Fruit fly (Drosophila melanogaster) whole organism, embryonic: ENCODE measurements around the gene Ire1.

Experiments
- B-H2 ChIP-seq: fragments of 200-800 bp; sonication (Bioruptor generic); optimal IDR thresholded peaks from 2 replicates; lab custom pipeline; 2018; ENCODE audit warnings: missing biosample characterization, mild to moderate bottlenecking, missing genetic modification characterization
- Blimp-1 ChIP-seq: fragments of 200-800 bp; sonication (Bioruptor generic); optimal IDR thresholded peaks from 3 replicates; lab custom pipeline; 2018; ENCODE audit warnings: missing biosample characterization, missing genetic modification characterization, mild to moderate bottlenecking, moderate library complexity, missing genetic modification reagents
- CG12659 ChIP-seq: fragments of 200-800 bp; sonication (Bioruptor generic); optimal IDR thresholded peaks from 3 replicates; lab custom pipeline; 2017; ENCODE audit warnings: mild to moderate bottlenecking, missing biosample characterization, missing genetic modification reagents, missing genetic modification characterization
- CG13287 ChIP-seq: fragments of 200-800 bp; sonication (Bioruptor generic); IDR thresholded peaks from 2 replicates; pipeline ENCODE4 v1.3.6; 2022; ENCODE audit warnings: missing biosample characterization, missing genetic modification characterization; ENCODE audit not compliant: partially characterized antibody
- CG13296 ChIP-seq: fragments of 200-800 bp; sonication (Bioruptor generic); optimal IDR thresholded peaks from 3 replicates; lab custom pipeline; 2018; ENCODE audit warnings: missing biosample characterization, mild to moderate bottlenecking, missing genetic modification characterization
- CG14050 ChIP-seq: fragments of 200-800 bp; sonication (Bioruptor generic); IDR thresholded peaks from 3 replicates; pipeline ENCODE4 v1.3.6; 2022; ENCODE audit warnings: missing biosample characterization, missing genetic modification characterization
- CG15073 ChIP-seq: fragments of 200-800 bp; sonication (Bioruptor generic); optimal IDR thresholded peaks from 2 replicates; lab custom pipeline; 2016; ENCODE audit warnings: missing biosample characterization, missing genetic modification characterization
- CG1602 ChIP-seq: fragments of 200-800 bp; sonication (Bioruptor generic); optimal IDR thresholded peaks from 3 replicates; lab custom pipeline; 2016; ENCODE audit warnings: missing biosample characterization, missing genetic modification characterization
- CG1603 ChIP-seq: fragments of 200-800 bp; sonication (Bioruptor generic); optimal IDR thresholded peaks from 2 replicates; lab custom pipeline; 2019; ENCODE audit warnings: missing biosample characterization, mild to moderate bottlenecking, missing genetic modification characterization, moderate library complexity
- CG2202 ChIP-seq: fragments of 200-800 bp; sonication (Bioruptor generic); optimal IDR thresholded peaks from 2 replicates; lab custom pipeline; 2018; ENCODE audit warnings: missing biosample characterization, mild to moderate bottlenecking, missing genetic modification characterization
- CG30020 ChIP-seq: fragments of 200-800 bp; optimal IDR thresholded peaks from 2 replicates; lab custom pipeline; 2019; ENCODE audit warnings: missing biosample characterization, mild to moderate bottlenecking, missing genetic modification characterization, moderate library complexity
- CG31441 ChIP-seq: fragments of 200-800 bp; sonication (Bioruptor generic); IDR thresholded peaks from 2 replicates; pipeline ENCODE4 v1.3.6; 2022; ENCODE audit warnings: missing biosample characterization, missing genetic modification characterization
- CG32767 ChIP-seq: fragments of 200-800 bp; sonication (Bioruptor generic); IDR thresholded peaks from 2 replicates; pipeline ENCODE4 v1.3.6; 2022; ENCODE audit warnings: missing biosample characterization, missing genetic modification characterization
- CG3407 ChIP-seq: fragments of 200-800 bp; sonication (Bioruptor generic); optimal IDR thresholded peaks from 2 replicates; lab custom pipeline; 2018; ENCODE audit warnings: missing biosample characterization, mild to moderate bottlenecking, missing genetic modification characterization
- CG42726 ChIP-seq: fragments of 200-800 bp; sonication (Bioruptor generic); IDR thresholded peaks from 2 replicates; pipeline ENCODE4 v1.3.6; 2022; ENCODE audit warnings: missing biosample characterization, missing genetic modification characterization; ENCODE audit not compliant: partially characterized antibody
- CG4282 ChIP-seq: fragments of 200-800 bp; sonication (Bioruptor generic); optimal IDR thresholded peaks from 2 replicates; lab custom pipeline; 2016; ENCODE audit warnings: missing biosample characterization, missing genetic modification characterization
- CG4404 ChIP-seq: fragments of 200-800 bp; sonication (Bioruptor generic); IDR thresholded peaks from 2 replicates; pipeline ENCODE4 v1.3.6; 2022; ENCODE audit warnings: missing biosample characterization, missing genetic modification characterization
- CG4424 ChIP-seq: fragments of 200-800 bp; sonication (Bioruptor generic); optimal IDR thresholded peaks from 3 replicates; lab custom pipeline; 2016; ENCODE audit warnings: missing biosample characterization, missing genetic modification characterization
- CG7963 ChIP-seq: fragments of 200-800 bp; sonication (Bioruptor generic); IDR thresholded peaks from 3 replicates; pipeline ENCODE4 v1.3.6; 2022; ENCODE audit warnings: missing biosample characterization, missing genetic modification characterization; ENCODE audit not compliant: partially characterized antibody
- CG8478 ChIP-seq: fragments of >200 bp; optimal IDR thresholded peaks from 2 replicates; lab custom pipeline; 2018
- Chrac-16 ChIP-seq: fragments of 200-800 bp; sonication (Bioruptor generic); optimal IDR thresholded peaks from 3 replicates; lab custom pipeline; 2016; ENCODE audit warnings: missing biosample characterization, missing genetic modification characterization
- Fer2 ChIP-seq: fragments of 200-800 bp; sonication (Bioruptor generic); optimal IDR thresholded peaks from 2 replicates; lab custom pipeline; 2018; ENCODE audit warnings: missing biosample characterization, mild to moderate bottlenecking, missing genetic modification characterization, moderate library complexity
- GATAe ChIP-seq: fragments of 200-800 bp; sonication (Bioruptor generic); conservative IDR thresholded peaks from 2 replicates; pipeline ENCODE4 v1.3.6; 2022; ENCODE audit warnings: missing biosample characterization, missing genetic modification characterization
- Gug ChIP-seq: fragments of 200-800 bp; sonication (Bioruptor generic); IDR thresholded peaks from 4 replicates; pipeline ENCODE4 v1.3.6; 2022; ENCODE audit warnings: missing biosample characterization, missing genetic modification characterization
- HmgZ ChIP-seq: fragments of 200-800 bp; sonication (Bioruptor generic); optimal IDR thresholded peaks from 2 replicates; lab custom pipeline; 2018; ENCODE audit warnings: missing biosample characterization, mild to moderate bottlenecking, missing genetic modification characterization
- Jarid2 ChIP-seq: fragments of 200-800 bp; sonication (Bioruptor generic); optimal IDR thresholded peaks from 3 replicates; lab custom pipeline; 2017; ENCODE audit warnings: mild to moderate bottlenecking, missing biosample characterization, missing genetic modification reagents, missing genetic modification characterization
- Nf-YB ChIP-seq: fragments of 200-800 bp; sonication (Bioruptor generic); optimal IDR thresholded peaks from 3 replicates; lab custom pipeline; 2019; ENCODE audit warnings: missing biosample characterization, mild to moderate bottlenecking, missing genetic modification characterization, moderate library complexity
- Oaz ChIP-seq: fragments of 200-800 bp; sonication (Bioruptor generic); IDR thresholded peaks from 2 replicates; pipeline ENCODE4 v1.3.6; 2022; ENCODE audit warnings: missing biosample characterization, missing genetic modification characterization
- Ravus ChIP-seq: fragments of 200-800 bp; sonication (Bioruptor generic); IDR thresholded peaks from 2 replicates; pipeline ENCODE4 v1.3.6; 2022; ENCODE audit warnings: missing biosample characterization, missing genetic modification characterization
- Sin3A ChIP-seq: fragments of >200 bp; optimal IDR thresholded peaks from 2 replicates; lab custom pipeline; 2018
- bsh ChIP-seq, 2 experiments: fragments of 200-800 bp; sonication (Bioruptor generic); optimal IDR thresholded peaks; 2 replicates each; lab custom pipeline; 2017 to 2018; ENCODE audit warnings: mild to moderate bottlenecking in 2 of 2, missing biosample characterization in 2 of 2, missing genetic modification characterization in 2 of 2, moderate library complexity in 1 of 2
- cas ChIP-seq: fragments of 200-800 bp; sonication (Bioruptor generic); IDR thresholded peaks from 2 replicates; pipeline ENCODE4 v1.3.6; 2022; ENCODE audit warnings: missing biosample characterization, missing genetic modification characterization
- ci ChIP-seq: fragments of 200-800 bp; sonication (Bioruptor generic); IDR thresholded peaks from 3 replicates; pipeline ENCODE4 v1.3.6; 2022; ENCODE audit warnings: missing biosample characterization, missing genetic modification characterization
- crc ChIP-seq: fragments of 200-800 bp; sonication (Bioruptor generic); optimal IDR thresholded peaks from 2 replicates; lab custom pipeline; 2016; ENCODE audit warnings: missing biosample characterization, missing genetic modification characterization
- crp ChIP-seq, 2 experiments: fragments of 200-800 bp; sonication (Bioruptor generic); optimal IDR thresholded peaks; 2 replicates in 1 of 2; 3 replicates in 1 of 2; lab custom pipeline; 2017; ENCODE audit warnings: missing biosample characterization in 2 of 2, missing genetic modification characterization in 2 of 2, mild to moderate bottlenecking in 1 of 2, moderate library complexity in 1 of 2
- emc ChIP-seq: fragments of 200-800 bp; sonication (Bioruptor generic); optimal IDR thresholded peaks from 2 replicates; lab custom pipeline; 2016; ENCODE audit warnings: missing biosample characterization, missing genetic modification characterization
- en ChIP-seq: fragments of 200-800 bp; sonication (Bioruptor generic); optimal IDR thresholded peaks from 2 replicates; lab custom pipeline; 2016; ENCODE audit warnings: missing biosample characterization, missing genetic modification characterization
- gcm2 ChIP-seq: fragments of 200-800 bp; sonication (Bioruptor generic); optimal IDR thresholded peaks from 2 replicates; lab custom pipeline; 2016; ENCODE audit warnings: missing biosample characterization, missing genetic modification characterization
- gsb-n ChIP-seq: fragments of 200-800 bp; sonication (Bioruptor generic); optimal IDR thresholded peaks from 3 replicates; lab custom pipeline; 2018; ENCODE audit warnings: missing biosample characterization, mild to moderate bottlenecking, missing genetic modification characterization
- hb ChIP-seq: fragments of 200-800 bp; sonication (Bioruptor generic); IDR thresholded peaks from 3 replicates; pipeline ENCODE4 v1.3.6; 2022; ENCODE audit warnings: missing biosample characterization, missing genetic modification characterization; ENCODE audit not compliant: partially characterized antibody
- hbn ChIP-seq: fragments of 200-800 bp; sonication (Bioruptor generic); IDR thresholded peaks from 2 replicates; pipeline ENCODE4 v1.3.6; 2022; ENCODE audit warnings: missing biosample characterization, missing genetic modification characterization; ENCODE audit not compliant: partially characterized antibody
- her ChIP-seq: fragments of 200-800 bp; sonication (Bioruptor generic); optimal IDR thresholded peaks from 2 replicates; lab custom pipeline; 2016; ENCODE audit warnings: missing biosample characterization, missing genetic modification characterization
- oc ChIP-seq: fragments of 200-800 bp; sonication (Bioruptor generic); optimal IDR thresholded peaks from 2 replicates; lab custom pipeline; 2018; ENCODE audit warnings: missing biosample characterization, mild to moderate bottlenecking, missing genetic modification characterization, moderate library complexity
- peb ChIP-seq: fragments of 200-800 bp; sonication (Bioruptor generic); IDR thresholded peaks from 2 replicates; pipeline ENCODE4 v1.3.6; 2022; ENCODE audit warnings: missing biosample characterization, missing genetic modification characterization
- pros ChIP-seq: fragments of 200-800 bp; sonication (Bioruptor generic); optimal IDR thresholded peaks from 3 replicates; lab custom pipeline; 2019; ENCODE audit warnings: missing biosample characterization, mild to moderate bottlenecking, missing genetic modification characterization, moderate library complexity
- psq ChIP-seq: fragments of 200-800 bp; sonication (Bioruptor generic); optimal IDR thresholded peaks from 2 replicates; lab custom pipeline; 2017; ENCODE audit warnings: missing biosample characterization, missing genetic modification characterization
- shn ChIP-seq: fragments of 200-800 bp; sonication (Bioruptor generic); optimal IDR thresholded peaks from 3 replicates; lab custom pipeline; 2016; ENCODE audit warnings: missing biosample characterization, missing genetic modification characterization
- stwl ChIP-seq: fragments of 200-800 bp; sonication (Bioruptor generic); optimal IDR thresholded peaks from 3 replicates; lab custom pipeline; 2018; ENCODE audit warnings: missing biosample characterization, mild to moderate bottlenecking, missing genetic modification characterization, moderate library complexity
- twi ChIP-seq: fragments of 200-800 bp; optimal IDR thresholded peaks from 2 replicates; lab custom pipeline; 2019; ENCODE audit warnings: missing biosample characterization, mild to moderate bottlenecking, missing genetic modification characterization, moderate library complexity
- unc-4 ChIP-seq: fragments of 200-800 bp; sonication (Bioruptor generic); IDR thresholded peaks from 2 replicates; pipeline ENCODE4 v1.3.6; 2022; ENCODE audit warnings: missing biosample characterization, missing genetic modification characterization; ENCODE audit not compliant: partially characterized antibody
- zen ChIP-seq: fragments of 200-800 bp; sonication (Bioruptor generic); optimal IDR thresholded peaks from 3 replicates; lab custom pipeline; 2018; ENCODE audit warnings: missing biosample characterization, mild to moderate bottlenecking, missing genetic modification characterization, moderate library complexity

Gene Ire1

dm6 chr3R:19836687-19837086, 24.4 kb downstream of the Ire1 start, which contains the start of gene bnl (continued):
- TF ChIP-seq Chrac-16 (GFP tag; lab: Kevin White, UChicago), result no peak
- no peak for TF ChIP-seq emc (GFP tag; lab: Kevin White, UChicago)
- peak; percentile 22; the same call in 1 of the 2 replicates for TF ChIP-seq GATAe
- no peak for TF ChIP-seq CG30020
- TF ChIP-seq CG32767, result peak; percentile 66; the same call in 1 of the 2 replicates
- peak; percentile 43; the same call in 1 of the 3 replicates for TF ChIP-seq CG14050
- no peak for TF ChIP-seq Ravus (GFP tag; lab: Robert Waterston, UW)
- TF ChIP-seq CG2202 (tag; lab: Kevin White, UChicago), result no peak
- TF ChIP-seq hb (GFP tag; lab: Robert Waterston, UW), result no peak
- no peak; the same call in 1 of the 2 replicates for TF ChIP-seq hbn (GFP tag; lab: Robert Waterston, UW)
- TF ChIP-seq B-H2, result peak; percentile 60
- TF ChIP-seq crc, result no peak
- TF ChIP-seq Oaz (GFP tag; lab: Robert Waterston, UW), result 0 out of 2 replicates have a peak, but pooled peaks have one; percentile 28
- TF ChIP-seq her, result peak; percentile 69
- peak; percentile 36 for TF ChIP-seq CG4282 (GFP tag; lab: Kevin White, UChicago)
- TF ChIP-seq Sin3A (lab: Kevin White, UChicago), result no peak
- TF ChIP-seq crp (GFP tag; optimal IDR thresholded peaks at IDR 0.05; lab: Kevin White, UChicago), result peak in 1 of 2 experiments; percentile 60
- peak; percentile 38 for TF ChIP-seq CG1603 (tag; lab: Kevin White, UChicago)
- TF ChIP-seq Gug (GFP tag; lab: Robert Waterston, UW), result no peak
- no peak for TF ChIP-seq CG4424 (GFP tag; lab: Kevin White, UChicago)
- no peak for TF ChIP-seq CG1602 (GFP tag; lab: Kevin White, UChicago)
- peak; percentile 13 for TF ChIP-seq CG12659
- TF ChIP-seq Nf-YB (GFP tag; lab: Kevin White, UChicago), result peak; percentile 73
- no peak for TF ChIP-seq en (GFP tag; lab: Kevin White, UChicago)
- peak; percentile 45 for TF ChIP-seq CG13296
- TF ChIP-seq ci, result peak; percentile 90
- TF ChIP-seq CG13287 (GFP tag; lab: Robert Waterston, UW), result peak; percentile 63
- no peak for TF ChIP-seq CG3407 (GFP tag; lab: Kevin White, UChicago)
- peak; percentile 40 for TF ChIP-seq shn (GFP tag; lab: Kevin White, UChicago)
- no peak for TF ChIP-seq CG7963
- no peak for TF ChIP-seq Fer2 (tag; lab: Kevin White, UChicago)
- peak; percentile 17 for TF ChIP-seq zen (tag; lab: Kevin White, UChicago)
- TF ChIP-seq cas, result no peak
- peak; percentile 24 for TF ChIP-seq Blimp-1 (GFP tag; lab: Kevin White, UChicago)
- no peak for TF ChIP-seq psq (GFP tag; lab: Kevin White, UChicago)
- no peak for TF ChIP-seq unc-4 (GFP tag; lab: Robert Waterston, UW)
- TF ChIP-seq CG15073 (GFP tag; lab: Kevin White, UChicago), result no peak
- peak; percentile 47; the same call in 1 of the 2 replicates for TF ChIP-seq CG31441 (GFP tag; lab: Robert Waterston, UW)
- peak; percentile 37; the same call in 1 of the 2 replicates for TF ChIP-seq peb
- no peak; the same call in 1 of the 2 replicates for TF ChIP-seq CG42726 (GFP tag; lab: Robert Waterston, UW)
- peak; percentile 11 to 29 for TF ChIP-seq bsh (GFP tag; optimal IDR thresholded peaks at IDR 0.05; lab: Kevin White, UChicago)
- TF ChIP-seq twi (tag; lab: Kevin White, UChicago), result peak; percentile 36
- TF ChIP-seq oc (tag; lab: Kevin White, UChicago), result peak; percentile 60
- TF ChIP-seq gcm2 (GFP tag; lab: Kevin White, UChicago), result no peak
- peak; percentile 93 for TF ChIP-seq CG8478 (lab: Kevin White, UChicago)
- peak; percentile 99 for TF ChIP-seq Jarid2 (GFP tag; lab: Kevin White, UChicago)
- peak; percentile 49 for TF ChIP-seq pros (GFP tag; lab: Kevin White, UChicago)
- TF ChIP-seq stwl (tag; lab: Kevin White, UChicago), result peak; percentile 50
- TF ChIP-seq HmgZ, result peak; percentile 71
- TF ChIP-seq CG4404 (GFP tag; lab: Robert Waterston, UW), result no peak
- peak; percentile 43 for TF ChIP-seq gsb-n (tag; lab: Kevin White, UChicago)
